Fruit fly (Drosophila melanogaster) whole organism, embryonic: ENCODE data around the gene Ilp5.

Experiments
- ATbp ChIP-seq: fragments of 200-800 bp; sonication (Bioruptor generic); optimal IDR thresholded peaks from 2 replicates; lab custom pipeline; 2017; ENCODE audit warnings: missing biosample characterization, mild to moderate bottlenecking, missing genetic modification characterization, missing genetic modification reagents
- CG10462 ChIP-seq: fragments of 200-800 bp; sonication (Bioruptor generic); optimal IDR thresholded peaks from 2 replicates; lab custom pipeline; 2016; ENCODE audit warnings: missing biosample characterization, missing genetic modification characterization
- CG11696 ChIP-seq: fragments of 200-800 bp; sonication (Bioruptor generic); IDR thresholded peaks from 2 replicates; pipeline ENCODE4 v1.3.6; 2022; ENCODE audit warnings: missing biosample characterization, missing genetic modification characterization
- CG12236 ChIP-seq: fragments of 200-800 bp; sonication (Bioruptor generic); optimal IDR thresholded peaks from 2 replicates; lab custom pipeline; 2016; ENCODE audit warnings: missing biosample characterization, missing genetic modification characterization
- CG12769 ChIP-seq: fragments of 200-800 bp; sonication (Bioruptor generic); optimal IDR thresholded peaks from 2 replicates; lab custom pipeline; 2019; ENCODE audit warnings: missing biosample characterization, mild to moderate bottlenecking, missing genetic modification characterization, moderate library complexity
- CG13775 ChIP-seq: fragments of 200-800 bp; sonication (Bioruptor generic); optimal IDR thresholded peaks from 3 replicates; lab custom pipeline; 2017; ENCODE audit warnings: missing biosample characterization, mild to moderate bottlenecking, missing genetic modification characterization
- CG1647 ChIP-seq: fragments of 200-800 bp; sonication (Bioruptor generic); optimal IDR thresholded peaks from 3 replicates; lab custom pipeline; 2016; ENCODE audit warnings: missing biosample characterization, missing genetic modification characterization
- CG17385 ChIP-seq: fragments of 200-800 bp; sonication (Bioruptor generic); optimal IDR thresholded peaks from 3 replicates; lab custom pipeline; 2018; ENCODE audit warnings: missing biosample characterization, mild to moderate bottlenecking, missing genetic modification characterization
- CG17568 ChIP-seq: fragments of 200-800 bp; sonication (Bioruptor generic); optimal IDR thresholded peaks from 2 replicates; lab custom pipeline; 2018; ENCODE audit warnings: missing biosample characterization, mild to moderate bottlenecking, missing genetic modification characterization, moderate library complexity
- CG1832 ChIP-seq: fragments of 200-800 bp; sonication (Bioruptor generic); optimal IDR thresholded peaks from 2 replicates; lab custom pipeline; 2017; ENCODE audit warnings: missing biosample characterization, mild to moderate bottlenecking, missing genetic modification characterization, inconsistent platforms
- CG2199 ChIP-seq: fragments of 200-800 bp; sonication (Bioruptor generic); IDR thresholded peaks from 3 replicates; pipeline ENCODE4 v1.3.6; 2022; ENCODE audit warnings: missing biosample characterization, missing genetic modification characterization
- CG2875 ChIP-seq: fragments of 200-800 bp; sonication (Bioruptor generic); optimal IDR thresholded peaks from 2 replicates; lab custom pipeline; 2017; ENCODE audit warnings: missing biosample characterization, mild to moderate bottlenecking, missing genetic modification characterization, missing genetic modification reagents
- CG31388 ChIP-seq: fragments of 200-800 bp; sonication (Bioruptor generic); optimal IDR thresholded peaks from 2 replicates; lab custom pipeline; 2016; ENCODE audit warnings: missing biosample characterization, missing genetic modification characterization
- CG34224 ChIP-seq: fragments of 200-800 bp; sonication (Bioruptor generic); IDR thresholded peaks from 3 replicates; pipeline ENCODE4 v1.3.6; 2022; ENCODE audit warnings: missing biosample characterization, missing genetic modification characterization; ENCODE audit not compliant: partially characterized antibody
- CG4328 ChIP-seq: fragments of 200-800 bp; sonication (Bioruptor generic); optimal IDR thresholded peaks from 3 replicates; lab custom pipeline; 2017; ENCODE audit warnings: missing biosample characterization, missing genetic modification reagents, missing genetic modification characterization
- CG4404 ChIP-seq: fragments of 200-800 bp; sonication (Bioruptor generic); IDR thresholded peaks from 2 replicates; pipeline ENCODE4 v1.3.6; 2022; ENCODE audit warnings: missing biosample characterization, missing genetic modification characterization
- CG6272 ChIP-seq: fragments of 200-800 bp; sonication (Bioruptor generic); IDR thresholded peaks from 2 replicates; pipeline ENCODE4 v1.3.6; 2022; ENCODE audit warnings: missing biosample characterization, missing genetic modification characterization
- CG6813 ChIP-seq: fragments of 200-800 bp; sonication (Bioruptor generic); optimal IDR thresholded peaks from 2 replicates; lab custom pipeline; 2017; ENCODE audit warnings: missing biosample characterization, missing genetic modification characterization, mild to moderate bottlenecking, moderate library complexity, missing genetic modification reagents
- CG8281 ChIP-seq: fragments of 200-800 bp; sonication (Bioruptor generic); optimal IDR thresholded peaks from 2 replicates; lab custom pipeline; 2018; ENCODE audit warnings: missing biosample characterization, mild to moderate bottlenecking, missing genetic modification characterization, moderate library complexity
- CG9609 ChIP-seq: fragments of 200-800 bp; sonication (Bioruptor generic); optimal IDR thresholded peaks from 3 replicates; lab custom pipeline; 2016; ENCODE audit warnings: missing biosample characterization, missing genetic modification characterization
- Dek ChIP-seq: fragments of 200-800 bp; sonication (Bioruptor generic); optimal IDR thresholded peaks from 3 replicates; lab custom pipeline; 2019; ENCODE audit warnings: missing biosample characterization, mild to moderate bottlenecking, missing genetic modification characterization, moderate library complexity
- Eip74EF ChIP-seq, 2 experiments: fragments of 200-800 bp in 1 of 2; fragments of >200 bp in 1 of 2; sonication (Bioruptor generic) in 1 of 2; optimal IDR thresholded peaks; 2 replicates each; lab custom pipeline; 2017 to 2019; ENCODE audit warnings: missing biosample characterization in 2 of 2, missing genetic modification characterization in 2 of 2, mild to moderate bottlenecking in 1 of 2, moderate library complexity in 1 of 2
- Fer3 ChIP-seq: fragments of 200-800 bp; sonication (Bioruptor generic); optimal IDR thresholded peaks from 2 replicates; lab custom pipeline; 2018; ENCODE audit warnings: missing biosample characterization, mild to moderate bottlenecking, missing genetic modification characterization, moderate library complexity
- GATAe ChIP-seq: fragments of 200-800 bp; sonication (Bioruptor generic); conservative IDR thresholded peaks from 2 replicates; pipeline ENCODE4 v1.3.6; 2022; ENCODE audit warnings: missing biosample characterization, missing genetic modification characterization
- H2.0 ChIP-seq: fragments of 200-800 bp; sonication (Bioruptor generic); IDR thresholded peaks from 2 replicates; pipeline ENCODE4 v1.3.6; 2022; ENCODE audit warnings: missing biosample characterization, missing genetic modification characterization
- HHEX ChIP-seq: fragments of 200-800 bp; sonication (Bioruptor generic); optimal IDR thresholded peaks from 3 replicates; lab custom pipeline; 2017; ENCODE audit warnings: missing biosample characterization, mild to moderate bottlenecking, missing genetic modification characterization, missing genetic modification reagents
- Hr51 ChIP-seq, 2 experiments: fragments of 200-800 bp; sonication (Bioruptor generic); optimal IDR thresholded peaks; 2 replicates in 1 of 2; 3 replicates in 1 of 2; lab custom pipeline; 2016 to 2018; ENCODE audit warnings: missing biosample characterization in 2 of 2, missing genetic modification characterization in 2 of 2, mild to moderate bottlenecking in 1 of 2, moderate library complexity in 1 of 2
- NC2α ChIP-seq: fragments of 200-800 bp; sonication (Bioruptor generic); optimal IDR thresholded peaks from 2 replicates; lab custom pipeline; 2016; ENCODE audit warnings: missing biosample characterization, missing genetic modification characterization
- PHDP ChIP-seq: fragments of 200-800 bp; sonication (Bioruptor generic); optimal IDR thresholded peaks from 3 replicates; lab custom pipeline; 2018; ENCODE audit warnings: missing biosample characterization, mild to moderate bottlenecking, missing genetic modification characterization, moderate library complexity
- Pdp1 ChIP-seq, 2 experiments: fragments of 200-800 bp; sonication (Bioruptor generic); optimal IDR thresholded peaks; 3 replicates each; lab custom pipeline; 2016; ENCODE audit warnings: missing biosample characterization in 2 of 2, missing genetic modification characterization in 2 of 2, mild to moderate bottlenecking in 1 of 2, moderate library complexity in 1 of 2
- Rx ChIP-seq: fragments of 200-800 bp; sonication (Bioruptor generic); IDR thresholded peaks from 2 replicates; pipeline ENCODE4 v1.3.6; 2022; ENCODE audit warnings: missing biosample characterization, missing genetic modification characterization
- Tbp ChIP-seq: fragments of >200 bp; optimal IDR thresholded peaks from 2 replicates; lab custom pipeline; 2018; ENCODE audit warnings: missing biosample characterization, missing genetic modification characterization
- ab ChIP-seq: fragments of 200-800 bp; sonication (Bioruptor generic); optimal IDR thresholded peaks from 2 replicates; lab custom pipeline; 2016; ENCODE audit warnings: missing biosample characterization, missing genetic modification characterization
- abd-A ChIP-seq: fragments of 200-800 bp; sonication (Bioruptor generic); optimal IDR thresholded peaks from 3 replicates; lab custom pipeline; 2019; ENCODE audit warnings: missing biosample characterization, mild to moderate bottlenecking, missing genetic modification characterization, moderate library complexity
- btn ChIP-seq: fragments of 200-800 bp; sonication (Bioruptor generic); optimal IDR thresholded peaks from 2 replicates; lab custom pipeline; 2016; ENCODE audit warnings: missing biosample characterization, missing genetic modification characterization
- cas ChIP-seq: fragments of 200-800 bp; sonication (Bioruptor generic); IDR thresholded peaks from 2 replicates; pipeline ENCODE4 v1.3.6; 2022; ENCODE audit warnings: missing biosample characterization, missing genetic modification characterization
- corto ChIP-seq: fragments of 200-800 bp; sonication (Bioruptor generic); optimal IDR thresholded peaks from 2 replicates; lab custom pipeline; 2016; ENCODE audit warnings: missing biosample characterization, mild to moderate bottlenecking, missing genetic modification characterization, moderate library complexity
- fd102C ChIP-seq: fragments of 200-800 bp; sonication (Bioruptor generic); optimal IDR thresholded peaks from 2 replicates; lab custom pipeline; 2018; ENCODE audit warnings: missing biosample characterization, mild to moderate bottlenecking, missing genetic modification characterization, moderate library complexity
- fd3F ChIP-seq: fragments of 200-800 bp; sonication (Bioruptor generic); optimal IDR thresholded peaks from 2 replicates; lab custom pipeline; 2018; ENCODE audit warnings: missing biosample characterization, mild to moderate bottlenecking, missing genetic modification characterization, moderate library complexity
- gcm2 ChIP-seq: fragments of 200-800 bp; sonication (Bioruptor generic); optimal IDR thresholded peaks from 2 replicates; lab custom pipeline; 2016; ENCODE audit warnings: missing biosample characterization, missing genetic modification characterization
- hb ChIP-seq: fragments of 200-800 bp; sonication (Bioruptor generic); IDR thresholded peaks from 3 replicates; pipeline ENCODE4 v1.3.6; 2022; ENCODE audit warnings: missing biosample characterization, missing genetic modification characterization; ENCODE audit not compliant: partially characterized antibody
- lmd ChIP-seq: fragments of 200-800 bp; sonication (Bioruptor generic); IDR thresholded peaks from 2 replicates; pipeline ENCODE4 v1.3.6; 2022; ENCODE audit warnings: missing biosample characterization, missing genetic modification characterization
- mirr ChIP-seq: fragments of 200-800 bp; sonication (Bioruptor generic); optimal IDR thresholded peaks from 3 replicates; lab custom pipeline; 2018; ENCODE audit warnings: missing biosample characterization, mild to moderate bottlenecking, missing genetic modification characterization
- nau ChIP-seq: fragments of 200-800 bp; sonication (Bioruptor generic); optimal IDR thresholded peaks from 3 replicates; lab custom pipeline; 2017; ENCODE audit warnings: missing biosample characterization, mild to moderate bottlenecking, missing genetic modification characterization, missing genetic modification reagents
- otp ChIP-seq: fragments of 200-800 bp; sonication (Bioruptor generic); IDR thresholded peaks from 3 replicates; pipeline ENCODE4, ENCODE4 v1.3.6; 2022; ENCODE audit warnings: missing biosample characterization, missing genetic modification characterization
- schlank ChIP-seq: fragments of 200-800 bp; sonication (Bioruptor generic); optimal IDR thresholded peaks from 2 replicates; lab custom pipeline; 2018; ENCODE audit warnings: missing biosample characterization, mild to moderate bottlenecking, missing genetic modification characterization
- sqz ChIP-seq: fragments of 200-800 bp; sonication (Bioruptor generic); optimal IDR thresholded peaks from 3 replicates; lab custom pipeline; 2018; ENCODE audit warnings: missing biosample characterization, mild to moderate bottlenecking, missing genetic modification characterization
- tll ChIP-seq, 2 experiments: fragments of 200-800 bp in 1 of 2; fragments of >200 bp in 1 of 2; sonication (Bioruptor generic) in 1 of 2; optimal IDR thresholded peaks; 2 replicates each; lab custom pipeline; 2017 to 2019; ENCODE audit warnings: missing biosample characterization in 2 of 2, missing genetic modification characterization in 2 of 2, mild to moderate bottlenecking in 1 of 2, moderate library complexity in 1 of 2
- ttk ChIP-seq: fragments of 200-800 bp; sonication (Bioruptor generic); IDR thresholded peaks from 2 replicates; pipeline ENCODE4 v2.1.2; 2022; ENCODE audit warnings: missing biosample characterization, missing genetic modification characterization
- wek ChIP-seq: fragments of 200-800 bp; sonication (Bioruptor generic); optimal IDR thresholded peaks from 3 replicates; lab custom pipeline; 2018; ENCODE audit warnings: missing biosample characterization, mild to moderate bottlenecking, missing genetic modification characterization, moderate library complexity

Gene Ilp5

DNA sequence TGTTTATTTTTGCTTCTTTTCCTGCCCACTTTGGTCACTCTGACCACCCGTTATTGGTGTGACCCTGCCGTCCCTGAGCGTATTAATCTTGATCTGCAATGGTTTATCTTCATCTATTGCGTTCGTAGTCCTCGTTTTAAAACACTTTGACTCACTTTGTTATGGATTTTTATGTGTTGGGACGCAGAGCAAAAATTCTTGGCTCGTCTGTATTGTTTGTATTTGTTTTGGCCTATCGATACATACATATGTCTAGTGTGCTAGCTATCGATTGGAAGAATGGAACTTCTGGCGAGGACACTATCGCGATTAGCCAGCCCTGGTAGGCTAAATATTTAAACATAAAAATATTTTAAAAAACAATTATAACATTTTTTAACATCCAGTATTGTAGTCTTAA, 35.9 kb upstream of the Ilp5 start, which contains the start of gene CG10809 (continued):
- TF ChIP-seq tll (GFP tag; optimal IDR thresholded peaks at IDR 0.05; lab: Kevin White, UChicago) (no peak), NC2α (no peak), CG4404 (GFP tag; lab: Robert Waterston, UW) (no peak), gcm2 (GFP tag; lab: Kevin White, UChicago) (no peak), Fer3 (tag; lab: Kevin White, UChicago) (peak; percentile 33), Tbp (GFP tag; lab: Kevin White, UChicago) (no peak), CG17568 (GFP tag; lab: Kevin White, UChicago) (no peak), ttk (GFP tag; lab: Robert Waterston, UW) (no peak), CG17385 (peak; percentile 6), mirr (no peak), HHEX (GFP tag; lab: Kevin White, UChicago) (no peak), CG13775 (GFP tag; lab: Kevin White, UChicago) (peak; percentile 19), CG4328 (GFP tag; lab: Kevin White, UChicago) (no peak), cas (GFP tag; lab: Robert Waterston, UW) (no peak), CG2199 (GFP tag; lab: Robert Waterston, UW) (0 out of 3 replicates have a peak, but pooled peaks have one; percentile 33), CG9609 (GFP tag; lab: Kevin White, UChicago) (peak; percentile 20), lmd (GFP tag; lab: Robert Waterston, UW) (peak; percentile 17; the same call in 1 of the 2 replicates), abd-A (no peak), CG6813 (GFP tag; lab: Kevin White, UChicago) (no peak), Eip74EF (GFP tag; optimal IDR thresholded peaks at IDR 0.05; lab: Kevin White, UChicago) (no peak), otp (GFP tag; lab: Robert Waterston, UW) (no peak), Rx (GFP tag; lab: Robert Waterston, UW) (no peak), CG11696 (no peak), corto (GFP tag; lab: Kevin White, UChicago) (no peak), CG1832 (no peak), schlank (no peak), Pdp1 (GFP tag; optimal IDR thresholded peaks at IDR 0.05; lab: Kevin White, UChicago) (peak in 1 of 2 experiments; percentile 33), CG12236 (GFP tag; lab: Kevin White, UChicago) (no peak), fd3F (no peak), CG2875 (GFP tag; lab: Kevin White, UChicago) (no peak), CG10462 (no peak), CG6272 (GFP tag; lab: Robert Waterston, UW) (no peak), ATbp (no peak), H2.0 (no peak), CG12769 (tag; lab: Kevin White, UChicago) (no peak), Hr51 (GFP tag; optimal IDR thresholded peaks at IDR 0.05; lab: Kevin White, UChicago) (peak in 1 of 2 experiments; percentile 0), CG1647 (no peak), hb (GFP tag; lab: Robert Waterston, UW) (peak; percentile 81), PHDP (tag; lab: Kevin White, UChicago) (peak; percentile 25), fd102C (GFP tag; lab: Kevin White, UChicago) (peak; percentile 5), nau (GFP tag; lab: Kevin White, UChicago) (no peak), CG8281 (tag; lab: Kevin White, UChicago) (no peak), Dek (tag; lab: Kevin White, UChicago) (no peak), CG34224 (peak; percentile 92), ab (GFP tag; lab: Kevin White, UChicago) (no peak), btn (no peak), sqz (GFP tag; lab: Kevin White, UChicago) (no peak), wek (GFP tag; lab: Kevin White, UChicago) (no peak), CG31388 (GFP tag; lab: Kevin White, UChicago) (no peak), GATAe (no peak)
